Worm (Caenorhabditis elegans) whole organism, young adult: ENCODE results near the gene pho-10.

Source experiments
- D2030.7 ChIP-seq: fragments of 200-800 bp; sonication (Bioruptor generic); IDR thresholded peaks from 2 replicates; pipeline ENCODE4 v1.3.6; 2022; ENCODE audit warnings: missing genetic modification reagents, missing genetic modification characterization, missing compliant biosample characterization
- F49E8.2 ChIP-seq: sonication (generic microtip); optimal IDR thresholded peaks from 3 replicates; lab custom pipeline; 2017; ENCODE audit warnings: missing genetic modification characterization, mild to moderate bottlenecking, missing compliant biosample characterization, antibody characterized with exemption, moderate library complexity; ENCODE audit not compliant: insufficient read depth
- T26A5.8 ChIP-seq: sonication (generic microtip); optimal IDR thresholded peaks from 2 replicates; lab custom pipeline; 2016; ENCODE audit warnings: missing genetic modification characterization, missing compliant biosample characterization
- aptf-2 ChIP-seq: fragments of 200-800 bp; sonication (Bioruptor generic); conservative IDR thresholded peaks from 2 replicates; pipeline ENCODE4 v1.3.6; 2022; ENCODE audit warnings: missing genetic modification reagents, missing genetic modification characterization, missing compliant biosample characterization
- cebp-1 ChIP-seq, 2 experiments: fragments of 200-800 bp in 1 of 2; sonication (Bioruptor generic) in 1 of 2; sonication (generic microtip) in 1 of 2; IDR thresholded peaks in 1 of 2; optimal IDR thresholded peaks in 1 of 2; 2 replicates each; pipeline versions ENCODE4 v1.3.6 to Lab custom; 2017 to 2022; ENCODE audit warnings: missing compliant biosample characterization in 2 of 2, missing genetic modification characterization in 2 of 2, mild to moderate bottlenecking in 1 of 2, missing genetic modification reagents in 1 of 2, moderate library complexity in 1 of 2
- dpl-1 ChIP-seq: fragments of 150-350 bp; optimal IDR thresholded peaks from 2 replicates; lab custom pipeline; 2014; ENCODE audit warnings: missing biosample characterization, missing genetic modification reagents, missing genetic modification characterization
- lir-1 ChIP-seq: fragments of 200-800 bp; sonication (Bioruptor generic); conservative IDR thresholded peaks from 2 replicates; pipeline ENCODE4 v1.3.6; 2022; ENCODE audit warnings: missing genetic modification reagents, missing genetic modification characterization, missing compliant biosample characterization
- madf-8 ChIP-seq: fragments of 200-800 bp; sonication (Bioruptor generic); conservative IDR thresholded peaks from 2 replicates; pipeline ENCODE4 v1.3.6; 2022; ENCODE audit warnings: missing genetic modification reagents, missing genetic modification characterization, missing compliant biosample characterization
- mcd-1 ChIP-seq: fragments of 200-800 bp; sonication (Bioruptor generic); IDR thresholded peaks from 2 replicates; pipeline ENCODE4 v1.3.6; 2022; ENCODE audit warnings: missing genetic modification reagents, missing genetic modification characterization, missing compliant biosample characterization
- sptf-2 ChIP-seq: fragments of 200-800 bp; sonication (Bioruptor generic); optimal IDR thresholded peaks from 2 replicates; lab custom pipeline; 2018; ENCODE audit warnings: mild to moderate bottlenecking, missing genetic modification characterization, missing compliant biosample characterization
- unc-130 ChIP-seq: sonication (generic microtip); optimal IDR thresholded peaks from 2 replicates; lab custom pipeline; 2016; ENCODE audit warnings: missing genetic modification reagents, missing genetic modification characterization, missing compliant biosample characterization
- unc-62 ChIP-seq: fragments of 150-350 bp; optimal IDR thresholded peaks from 2 replicates; lab custom pipeline; 2014; ENCODE audit warnings: missing biosample characterization, missing genetic modification reagents, missing genetic modification characterization
- zfh-2 ChIP-seq: fragments of 200-800 bp; sonication (Bioruptor generic); conservative IDR thresholded peaks from 2 replicates; pipeline ENCODE4 v1.3.6; 2022; ENCODE audit warnings: missing genetic modification reagents, missing genetic modification characterization, missing compliant biosample characterization

ce11 chrII:9938877-9939276 is 18.5 kb upstream of the pho-10 start, which contains the start of the genes C05C10.7 and C05C10.5:
- TF ChIP-seq aptf-2 (no peak), unc-130 (GFP tag; lab: Kevin White, UChicago) (peak; percentile 78), F49E8.2 (tag; lab: Kevin White, UChicago) (no peak), dpl-1 (GFP tag; lab: Kevin White, UChicago) (peak; percentile 84), D2030.7 (GFP tag; lab: Robert Waterston, UW) (peak; percentile 90), sptf-2 (GFP tag; lab: Kevin White, UChicago) (no peak), zfh-2 (GFP tag; lab: Robert Waterston, UW) (no peak), lir-1 (GFP tag; lab: Robert Waterston, UW) (no peak), unc-62 (GFP tag; lab: Kevin White, UChicago) (no peak), cebp-1 (GFP tag; IDR thresholded peaks at IDR 0.05; lab: Robert Waterston, UW) (no peak), cebp-1 (tag; optimal IDR thresholded peaks at IDR 0.05; lab: Kevin White, UChicago) (no peak), madf-8 (GFP tag; lab: Robert Waterston, UW) (peak; percentile 93), mcd-1 (GFP tag; lab: Robert Waterston, UW) (peak; percentile 13; the same call in 1 of the 2 replicates), T26A5.8 (tag; lab: Kevin White, UChicago) (no peak)
